Worm (Caenorhabditis elegans) whole organism, L1 larva: ENCODE data around the gene nspg-5.
A peak's percentile ranks its signal among the peaks of the same experiment; 100 is the strongest.

Experiments
- C16A3.4 ChIP-seq: fragments of 150-350 bp; optimal IDR thresholded peaks from 2 replicates; lab custom pipeline; 2014; ENCODE audit warnings: missing biosample characterization, missing genetic modification characterization
- C34B4.2 ChIP-seq: sonication (generic microtip); optimal IDR thresholded peaks from 2 replicates; lab custom pipeline; 2017; ENCODE audit warnings: mild to moderate bottlenecking, missing genetic modification characterization, missing compliant biosample characterization
- F16B12.6 ChIP-seq: fragments of 150-350 bp; optimal IDR thresholded peaks from 2 replicates; lab custom pipeline; 2014; ENCODE audit warnings: missing biosample characterization, missing genetic modification characterization
- aly-2 ChIP-seq: fragments of 150-350 bp; optimal IDR thresholded peaks from 2 replicates; lab custom pipeline; 2014; ENCODE audit warnings: missing biosample characterization, missing genetic modification characterization
- ceh-8 ChIP-seq: fragments of 200-800 bp; sonication (Bioruptor generic); optimal IDR thresholded peaks from 2 replicates; lab custom pipeline; 2018; ENCODE audit warnings: mild to moderate bottlenecking, missing genetic modification characterization, moderate library complexity, missing compliant biosample characterization
- ceh-88 ChIP-seq: fragments of 200-800 bp; sonication (Bioruptor generic); IDR thresholded peaks from 2 replicates; pipeline ENCODE4 v1.3.6; 2022; ENCODE audit warnings: missing genetic modification characterization, missing compliant biosample characterization
- dpl-1 ChIP-seq, 3 experiments: fragments of 150-350 bp in 2 of 3; sonication (generic microtip) in 1 of 3; optimal IDR thresholded peaks; 2 replicates each; lab custom pipeline; 2014 to 2017; ENCODE audit warnings: missing biosample characterization in 3 of 3, missing genetic modification characterization in 3 of 3, missing genetic modification reagents in 3 of 3
- dsc-1 ChIP-seq: sonication (generic microtip); optimal IDR thresholded peaks from 2 replicates; lab custom pipeline; 2016; ENCODE audit warnings: mild to moderate bottlenecking, missing genetic modification characterization, missing compliant biosample characterization
- efl-1 ChIP-seq, 4 experiments: fragments of 150-350 bp; optimal IDR thresholded peaks in 3 of 4; peaks in 1 of 4; 1 replicate in 1 of 4; 2 replicates in 3 of 4; lab custom pipeline; 2014; ENCODE audit warnings: missing biosample characterization in 2 of 4, missing genetic modification characterization in 2 of 4, missing genetic modification reagents in 2 of 4
- elt-2 ChIP-seq: sonication (generic microtip); optimal IDR thresholded peaks from 2 replicates; lab custom pipeline; 2016; ENCODE audit warnings: missing genetic modification characterization, mild to moderate bottlenecking, inconsistent platforms, missing compliant biosample characterization, missing genetic modification reagents
- ets-5 ChIP-seq: fragments of 200-800 bp; sonication (Bioruptor generic); IDR thresholded peaks from 2 replicates; pipeline ENCODE4 v1.3.6; 2022; ENCODE audit warnings: missing genetic modification characterization, missing compliant biosample characterization
- fkh-4 ChIP-seq: sonication (generic microtip); optimal IDR thresholded peaks from 2 replicates; lab custom pipeline; 2016; ENCODE audit warnings: missing compliant biosample characterization, missing genetic modification characterization, borderline replicate concordance
- fkh-8 ChIP-seq: sonication (generic microtip); optimal IDR thresholded peaks from 2 replicates; lab custom pipeline; 2016; ENCODE audit warnings: mild to moderate bottlenecking, missing genetic modification characterization, missing compliant biosample characterization
- grh-1 ChIP-seq: fragments of 200-800 bp; sonication (Bioruptor generic); IDR thresholded peaks from 2 replicates; pipeline ENCODE4 v1.3.6; 2022; ENCODE audit warnings: missing genetic modification reagents, missing genetic modification characterization, missing compliant biosample characterization
- hlh-17 ChIP-seq: fragments of 200-800 bp; sonication (Bioruptor generic); optimal IDR thresholded peaks from 2 replicates; lab custom pipeline; 2018; ENCODE audit warnings: missing genetic modification characterization, mild to moderate bottlenecking, missing compliant biosample characterization, moderate library complexity, borderline replicate concordance
- hlh-4 ChIP-seq: sonication (generic microtip); optimal IDR thresholded peaks from 2 replicates; lab custom pipeline; 2016; ENCODE audit warnings: mild to moderate bottlenecking, missing genetic modification characterization, missing compliant biosample characterization
- irx-1 ChIP-seq: sonication (generic microtip); optimal IDR thresholded peaks from 2 replicates; lab custom pipeline; 2016; ENCODE audit warnings: missing genetic modification characterization, missing compliant biosample characterization
- isw-1 ChIP-seq: fragments of 200-800 bp; sonication (Bioruptor generic); IDR thresholded peaks from 2 replicates; pipeline ENCODE4 v1.3.6; 2022; ENCODE audit warnings: missing genetic modification characterization, missing compliant biosample characterization
- jun-1 ChIP-seq: fragments of 150-350 bp; optimal IDR thresholded peaks from 2 replicates; lab custom pipeline; 2014; ENCODE audit warnings: missing biosample characterization, missing genetic modification reagents, missing genetic modification characterization
- lin-14 ChIP-seq: fragments of 200-800 bp; sonication (Bioruptor generic); optimal IDR thresholded peaks from 2 replicates; lab custom pipeline; 2018; ENCODE audit warnings: mild to moderate bottlenecking, missing genetic modification characterization, moderate library complexity, missing compliant biosample characterization
- lin-35 ChIP-seq, 2 experiments: fragments of 150-350 bp; optimal IDR thresholded peaks; 2 replicates each; lab custom pipeline; 2014; ENCODE audit warnings: missing biosample characterization in 2 of 2, missing genetic modification characterization in 2 of 2, missing genetic modification reagents in 2 of 2
- lin-39 ChIP-seq: fragments of 150-350 bp; optimal IDR thresholded peaks from 2 replicates; lab custom pipeline; 2014; ENCODE audit warnings: missing biosample characterization, missing genetic modification reagents, missing genetic modification characterization
- lir-3 ChIP-seq: sonication (generic microtip); optimal IDR thresholded peaks from 2 replicates; lab custom pipeline; 2016; ENCODE audit warnings: mild to moderate bottlenecking, missing genetic modification characterization, moderate library complexity, missing compliant biosample characterization; ENCODE audit not compliant: poor library complexity
- mef-2 ChIP-seq: fragments of 150-350 bp; optimal IDR thresholded peaks from 2 replicates; lab custom pipeline; 2014; ENCODE audit warnings: missing biosample characterization, missing genetic modification characterization
- mep-1 ChIP-seq: fragments of 150-350 bp; optimal IDR thresholded peaks from 2 replicates; lab custom pipeline; 2014; ENCODE audit warnings: missing biosample characterization, missing genetic modification characterization
- nhr-11 ChIP-seq: fragments of 150-350 bp; optimal IDR thresholded peaks from 2 replicates; lab custom pipeline; 2014; ENCODE audit warnings: missing biosample characterization, missing genetic modification characterization
- nhr-12 ChIP-seq: sonication (generic microtip); optimal IDR thresholded peaks from 2 replicates; lab custom pipeline; 2017; ENCODE audit warnings: missing biosample characterization, missing genetic modification characterization
- nhr-237 ChIP-seq: fragments of 150-350 bp; optimal IDR thresholded peaks from 2 replicates; lab custom pipeline; 2014; ENCODE audit warnings: missing biosample characterization, missing genetic modification characterization
- nhr-28 ChIP-seq: fragments of 150-350 bp; optimal IDR thresholded peaks from 2 replicates; lab custom pipeline; 2014; ENCODE audit warnings: missing biosample characterization, missing genetic modification characterization
- nhr-47 ChIP-seq: sonication (generic microtip); optimal IDR thresholded peaks from 2 replicates; lab custom pipeline; 2016; ENCODE audit warnings: mild to moderate bottlenecking, missing genetic modification characterization, moderate library complexity, missing compliant biosample characterization
- nhr-71 ChIP-seq: sonication (generic microtip); optimal IDR thresholded peaks from 2 replicates; lab custom pipeline; 2016; ENCODE audit warnings: mild to moderate bottlenecking, missing genetic modification characterization, moderate library complexity, missing compliant biosample characterization
- nhr-76 ChIP-seq: sonication (generic microtip); optimal IDR thresholded peaks from 2 replicates; lab custom pipeline; 2017; ENCODE audit warnings: missing biosample characterization, missing genetic modification characterization
- nhr-84 ChIP-seq: sonication (generic microtip); optimal IDR thresholded peaks from 2 replicates; lab custom pipeline; 2017; ENCODE audit warnings: missing biosample characterization, missing genetic modification characterization
- pqm-1 ChIP-seq: sonication (generic microtip); optimal IDR thresholded peaks from 3 replicates; lab custom pipeline; 2017; ENCODE audit warnings: missing biosample characterization, missing genetic modification characterization
- rnt-1 ChIP-seq: sonication (generic microtip); optimal IDR thresholded peaks from 2 replicates; lab custom pipeline; 2016; ENCODE audit warnings: mild to moderate bottlenecking, missing genetic modification characterization, moderate library complexity, missing compliant biosample characterization
- skn-1 ChIP-seq: fragments of 150-350 bp; optimal IDR thresholded peaks from 2 replicates; lab custom pipeline; 2014; ENCODE audit warnings: missing biosample characterization, missing genetic modification characterization
- snu-23 ChIP-seq: sonication (generic microtip); optimal IDR thresholded peaks from 2 replicates; lab custom pipeline; 2016; ENCODE audit warnings: missing genetic modification characterization, missing compliant biosample characterization
- sox-4 ChIP-seq: sonication (generic microtip); optimal IDR thresholded peaks from 2 replicates; lab custom pipeline; 2016; ENCODE audit warnings: missing genetic modification characterization, missing compliant biosample characterization
- sup-37 ChIP-seq: fragments of 200-800 bp; sonication (Bioruptor generic); optimal IDR thresholded peaks from 2 replicates; lab custom pipeline; 2018; ENCODE audit warnings: mild to moderate bottlenecking, missing genetic modification characterization, missing compliant biosample characterization
- swsn-7 ChIP-seq: sonication (generic microtip); optimal IDR thresholded peaks from 2 replicates; lab custom pipeline; 2016; ENCODE audit warnings: missing genetic modification characterization, missing compliant biosample characterization
- tbx-2 ChIP-seq: sonication (generic microtip); optimal IDR thresholded peaks from 2 replicates; lab custom pipeline; 2016; ENCODE audit warnings: missing genetic modification characterization, missing compliant biosample characterization
- unc-30 ChIP-seq: sonication (generic microtip); optimal IDR thresholded peaks from 2 replicates; lab custom pipeline; 2017; ENCODE audit warnings: missing biosample characterization, missing genetic modification characterization
- unc-62 ChIP-seq: fragments of 150-350 bp; optimal IDR thresholded peaks from 2 replicates; lab custom pipeline; 2014; ENCODE audit warnings: missing biosample characterization, missing genetic modification reagents, missing genetic modification characterization
- unc-86 ChIP-seq: sonication (generic microtip); optimal IDR thresholded peaks from 2 replicates; lab custom pipeline; 2016; ENCODE audit warnings: missing genetic modification characterization, missing compliant biosample characterization
- unc-98 ChIP-seq: fragments of 200-800 bp; sonication (Bioruptor generic); IDR thresholded peaks from 2 replicates; pipeline ENCODE4 v1.3.6; 2022; ENCODE audit warnings: missing genetic modification characterization, missing compliant biosample characterization
- xbp-1 ChIP-seq: sonication (generic microtip); optimal IDR thresholded peaks from 2 replicates; lab custom pipeline; 2016; ENCODE audit warnings: missing genetic modification characterization, missing compliant biosample characterization
- zip-4 ChIP-seq: fragments of 200-800 bp; sonication (Bioruptor generic); optimal IDR thresholded peaks from 2 replicates; lab custom pipeline; 2018; ENCODE audit warnings: mild to moderate bottlenecking, missing genetic modification characterization, moderate library complexity, missing compliant biosample characterization
- ztf-4 ChIP-seq: fragments of 150-350 bp; optimal IDR thresholded peaks from 2 replicates; lab custom pipeline; 2014; ENCODE audit warnings: missing biosample characterization, missing genetic modification characterization

nspg-5 gene

ce11 chrX:3025145-3025544 is 43.3 kb downstream of the nspg-5 start (continued):
- TF ChIP-seq pqm-1 (tag; lab: Kevin White, UChicago) (no peak), hlh-17 (GFP tag; lab: Kevin White, UChicago) (no peak)

ce11 chrX:3029030-3029429 is 47.2 kb downstream of the nspg-5 start, which contains the start of gene M02F4.1:
Gene M02F4.1 (minus strand): TSS chrX:3029130.
- TF ChIP-seq ets-5 (GFP tag; lab: Robert Waterston, UW) (no peak), xbp-1 (tag; lab: Kevin White, UChicago) (no peak), dpl-1 (GFP tag; optimal IDR thresholded peaks at IDR 0.05; lab: Kevin White, UChicago) (no peak), nhr-11 (tag; lab: Kevin White, UChicago) (no peak), aly-2 (tag; lab: Kevin White, UChicago) (no peak), zip-4 (GFP tag; lab: Kevin White, UChicago) (no peak), ztf-4 (tag; lab: Kevin White, UChicago) (no peak), efl-1 (optimal IDR thresholded peaks at IDR 0.05; lab: Kevin White, UChicago) (no peak), efl-1 (GFP tag; optimal IDR thresholded peaks at IDR 0.05 in 1 of 2; lab: Kevin White, UChicago) (no peak)

ce11 chrX:3031484-3031883 is 49.7 kb downstream of the nspg-5 start, which contains the start of gene clec-265:
Gene clec-265 (plus strand): TSS chrX:3031783.
- TF ChIP-seq F16B12.6 (tag; lab: Kevin White, UChicago) (no peak), ceh-8 (GFP tag; lab: Kevin White, UChicago) (no peak), sup-37 (GFP tag; lab: Kevin White, UChicago) (no peak), unc-30 (tag; lab: Kevin White, UChicago) (no peak), aly-2 (tag; lab: Kevin White, UChicago) (no peak), elt-2 (tag; lab: Kevin White, UChicago) (peak; percentile 96), rnt-1 (no peak), unc-62 (GFP tag; lab: Kevin White, UChicago) (no peak), mep-1 (tag; lab: Kevin White, UChicago) (no peak), C16A3.4 (tag; lab: Kevin White, UChicago) (no peak), dsc-1 (tag; lab: Kevin White, UChicago) (no peak), grh-1 (GFP tag; lab: Robert Waterston, UW) (no peak), ceh-88 (GFP tag; lab: Robert Waterston, UW) (no peak), lir-3 (tag; lab: Kevin White, UChicago) (no peak), nhr-76 (tag; lab: Kevin White, UChicago) (no peak), nhr-71 (tag; lab: Kevin White, UChicago) (peak; percentile 7), lin-14 (GFP tag; lab: Kevin White, UChicago) (no peak), pqm-1 (tag; lab: Kevin White, UChicago) (peak; percentile 86), unc-86 (no peak), skn-1 (tag; lab: Kevin White, UChicago) (no peak), ztf-4 (tag; lab: Kevin White, UChicago) (no peak), fkh-4 (tag; lab: Kevin White, UChicago) (no peak), snu-23 (GFP tag; lab: Kevin White, UChicago) (no peak), efl-1 (optimal IDR thresholded peaks at IDR 0.05; lab: Kevin White, UChicago) (no peak), efl-1 (GFP tag; optimal IDR thresholded peaks at IDR 0.05 in 1 of 2; lab: Kevin White, UChicago) (no peak), isw-1 (GFP tag; lab: Robert Waterston, UW) (no peak), tbx-2 (tag; lab: Kevin White, UChicago) (no peak), mef-2 (tag; lab: Kevin White, UChicago) (no peak), hlh-4 (no peak), C34B4.2 (tag; lab: Kevin White, UChicago) (no peak), lin-35 (GFP tag; optimal IDR thresholded peaks at IDR 0.05; lab: Kevin White, UChicago) (no peak), nhr-47 (tag; lab: Kevin White, UChicago) (no peak), swsn-7 (tag; lab: Kevin White, UChicago) (no peak), sox-4 (no peak), fkh-8 (no peak), nhr-28 (tag; lab: Kevin White, UChicago) (no peak), nhr-237 (tag; lab: Kevin White, UChicago) (no peak), dpl-1 (GFP tag; optimal IDR thresholded peaks at IDR 0.05; lab: Kevin White, UChicago) (no peak), lin-39 (tag; lab: Kevin White, UChicago) (no peak), jun-1 (tag; lab: Kevin White, UChicago) (peak; percentile 14), unc-98 (GFP tag; lab: Robert Waterston, UW) (no peak), hlh-17 (GFP tag; lab: Kevin White, UChicago) (no peak), nhr-84 (tag; lab: Kevin White, UChicago) (no peak), nhr-12 (tag; lab: Kevin White, UChicago) (no peak), irx-1 (tag; lab: Kevin White, UChicago) (no peak)
